Worm (Caenorhabditis elegans) whole organism, L4/young adult: ENCODE data around the gene hpl-2.

ENCODE experiments used
- W03F9.2 ChIP-seq: fragments of 150-350 bp; optimal IDR thresholded peaks from 2 replicates; lab custom pipeline; 2014; ENCODE audit warnings: missing biosample characterization, missing genetic modification characterization
- dao-5 ChIP-seq: sonication (generic microtip); optimal IDR thresholded peaks from 2 replicates; lab custom pipeline; 2016; ENCODE audit warnings: missing genotype, missing genetic modification characterization, moderate library complexity, missing compliant biosample characterization
- him-1 ChIP-seq: sonication (generic microtip); optimal IDR thresholded peaks from 2 replicates; lab custom pipeline; 2016; ENCODE audit warnings: missing genotype, missing genetic modification reagents, missing genetic modification characterization, missing compliant biosample characterization

ce11 chrIII:10718078-10718477, 37.3 kb downstream of the hpl-2 start:
- TF ChIP-seq dao-5 (tag; lab: Kevin White, UChicago) (no peak), W03F9.2 (tag; lab: Kevin White, UChicago) (no peak), him-1 (tag; lab: Kevin White, UChicago) (no peak)
